Fruit fly (Drosophila melanogaster) whole organism, embryonic: ENCODE results near the gene CG7601.
A peak's percentile ranks its signal among the peaks of the same experiment; 100 is the strongest.

Source experiments
- Atf-2 ChIP-seq: fragments of 200-800 bp; sonication (Bioruptor generic); optimal IDR thresholded peaks from 2 replicates; lab custom pipeline; 2016; ENCODE audit warnings: missing biosample characterization, missing genetic modification characterization
- CG11696 ChIP-seq: fragments of 200-800 bp; sonication (Bioruptor generic); IDR thresholded peaks from 2 replicates; pipeline ENCODE4 v1.3.6; 2022; ENCODE audit warnings: missing biosample characterization, missing genetic modification characterization
- CG13287 ChIP-seq: fragments of 200-800 bp; sonication (Bioruptor generic); IDR thresholded peaks from 2 replicates; pipeline ENCODE4 v1.3.6; 2022; ENCODE audit warnings: missing biosample characterization, missing genetic modification characterization; ENCODE audit not compliant: partially characterized antibody
- CG13296 ChIP-seq: fragments of 200-800 bp; sonication (Bioruptor generic); optimal IDR thresholded peaks from 3 replicates; lab custom pipeline; 2018; ENCODE audit warnings: missing biosample characterization, mild to moderate bottlenecking, missing genetic modification characterization
- CG14710 ChIP-seq: fragments of 200-800 bp; sonication (Bioruptor generic); optimal IDR thresholded peaks from 3 replicates; lab custom pipeline; 2019; ENCODE audit warnings: missing biosample characterization, mild to moderate bottlenecking, missing genetic modification characterization, moderate library complexity
- CG16815 ChIP-seq: fragments of 200-800 bp; sonication (Bioruptor generic); optimal IDR thresholded peaks from 3 replicates; lab custom pipeline; 2017; ENCODE audit warnings: missing biosample characterization, mild to moderate bottlenecking, missing genetic modification characterization
- CG17385 ChIP-seq: fragments of 200-800 bp; sonication (Bioruptor generic); optimal IDR thresholded peaks from 3 replicates; lab custom pipeline; 2018; ENCODE audit warnings: missing biosample characterization, mild to moderate bottlenecking, missing genetic modification characterization
- CG1792 ChIP-seq: fragments of 200-800 bp; sonication (Bioruptor generic); optimal IDR thresholded peaks from 2 replicates; lab custom pipeline; 2016; ENCODE audit warnings: missing biosample characterization, missing genetic modification characterization
- CG18262 ChIP-seq: fragments of 200-800 bp; optimal IDR thresholded peaks from 3 replicates; lab custom pipeline; 2019; ENCODE audit warnings: missing biosample characterization, mild to moderate bottlenecking, missing genetic modification characterization, moderate library complexity
- CG2129 ChIP-seq: fragments of 200-800 bp; sonication (Bioruptor generic); IDR thresholded peaks from 2 replicates; pipeline ENCODE4 v1.3.6; 2022; ENCODE audit warnings: missing biosample characterization, missing genetic modification characterization; ENCODE audit not compliant: partially characterized antibody
- CG3065 ChIP-seq: fragments of 200-800 bp; sonication (Bioruptor generic); optimal IDR thresholded peaks from 2 replicates; lab custom pipeline; 2016; ENCODE audit warnings: missing biosample characterization, missing genetic modification characterization
- CG33213 ChIP-seq: fragments of 200-800 bp; sonication (Bioruptor generic); optimal IDR thresholded peaks from 3 replicates; lab custom pipeline; 2016; ENCODE audit warnings: missing biosample characterization, missing genetic modification characterization
- CG3838 ChIP-seq: fragments of 200-800 bp; sonication (Bioruptor generic); optimal IDR thresholded peaks from 3 replicates; lab custom pipeline; 2016; ENCODE audit warnings: missing biosample characterization, missing genetic modification characterization
- CG9817 ChIP-seq: fragments of 200-800 bp; sonication (Bioruptor generic); optimal IDR thresholded peaks from 2 replicates; lab custom pipeline; 2018; ENCODE audit warnings: missing biosample characterization, mild to moderate bottlenecking, missing genetic modification characterization, moderate library complexity
- CHES-1-like ChIP-seq: fragments of 200-800 bp; sonication (Bioruptor generic); optimal IDR thresholded peaks from 2 replicates; lab custom pipeline; 2016; ENCODE audit warnings: missing biosample characterization, missing genetic modification characterization
- D ChIP-seq, 2 experiments: fragments of 200-800 bp in 1 of 2; fragments of >200 bp in 1 of 2; sonication (Bioruptor generic) in 1 of 2; optimal IDR thresholded peaks; 2 replicates in 1 of 2; 3 replicates in 1 of 2; lab custom pipeline; 2017; ENCODE audit warnings: mild to moderate bottlenecking in 1 of 2, missing biosample characterization in 1 of 2, missing genetic modification characterization in 1 of 2, missing genetic modification reagents in 1 of 2
- D19B ChIP-seq: fragments of 200-800 bp; sonication (Bioruptor generic); optimal IDR thresholded peaks from 2 replicates; lab custom pipeline; 2017; ENCODE audit warnings: missing biosample characterization, mild to moderate bottlenecking, missing genetic modification characterization
- Dref ChIP-seq: fragments of 200-800 bp; sonication (Bioruptor generic); IDR thresholded peaks from 2 replicates; pipeline ENCODE4 v1.3.6; 2022; ENCODE audit warnings: missing biosample characterization, missing genetic modification characterization
- E2f2 ChIP-seq: fragments of 200-800 bp; sonication (Bioruptor generic); IDR thresholded peaks from 2 replicates; pipeline ENCODE4 v1.3.6; 2022; ENCODE audit warnings: missing biosample characterization, missing genetic modification characterization
- Fer3 ChIP-seq: fragments of 200-800 bp; sonication (Bioruptor generic); optimal IDR thresholded peaks from 2 replicates; lab custom pipeline; 2018; ENCODE audit warnings: missing biosample characterization, mild to moderate bottlenecking, missing genetic modification characterization, moderate library complexity
- HLH3B ChIP-seq: fragments of 200-800 bp; sonication (Bioruptor generic); IDR thresholded peaks from 2 replicates; pipeline ENCODE4 v1.3.6; 2022; ENCODE audit warnings: missing biosample characterization, missing genetic modification characterization
- Hand ChIP-seq: fragments of 200-800 bp; sonication (Bioruptor generic); optimal IDR thresholded peaks from 2 replicates; lab custom pipeline; 2017; ENCODE audit warnings: mild to moderate bottlenecking, missing biosample characterization, missing genetic modification reagents, missing genetic modification characterization
- NC2α ChIP-seq: fragments of 200-800 bp; sonication (Bioruptor generic); optimal IDR thresholded peaks from 2 replicates; lab custom pipeline; 2016; ENCODE audit warnings: missing biosample characterization, missing genetic modification characterization
- NFAT ChIP-seq: fragments of 200-800 bp; sonication (Bioruptor generic); IDR thresholded peaks from 2 replicates; pipeline ENCODE4 v1.3.6; 2022; ENCODE audit warnings: missing biosample characterization, missing genetic modification characterization
- Nf-YA ChIP-seq: fragments of 200-800 bp; sonication (Bioruptor generic); IDR thresholded peaks from 2 replicates; pipeline ENCODE4 v1.3.6; 2022; ENCODE audit warnings: missing biosample characterization, missing genetic modification characterization
- Oaz ChIP-seq: fragments of 200-800 bp; sonication (Bioruptor generic); IDR thresholded peaks from 2 replicates; pipeline ENCODE4 v1.3.6; 2022; ENCODE audit warnings: missing biosample characterization, missing genetic modification characterization
- Sry-δ ChIP-seq: fragments of 200-800 bp; sonication (Bioruptor generic); optimal IDR thresholded peaks from 2 replicates; lab custom pipeline; 2016; ENCODE audit warnings: missing biosample characterization, missing genetic modification characterization
- aop ChIP-seq: fragments of 200-800 bp; sonication (Bioruptor generic); IDR thresholded peaks from 2 replicates; pipeline ENCODE4 v1.3.6; 2022; ENCODE audit warnings: missing biosample characterization, missing genetic modification characterization
- ase ChIP-seq: fragments of 200-800 bp; sonication (Bioruptor generic); IDR thresholded peaks from 3 replicates; pipeline ENCODE4 v1.3.6; 2022; ENCODE audit warnings: missing biosample characterization, missing genetic modification characterization
- crol ChIP-seq: fragments of 200-800 bp; sonication (Bioruptor generic); IDR thresholded peaks from 2 replicates; pipeline ENCODE4 v1.3.6; 2022; ENCODE audit warnings: missing biosample characterization, missing genetic modification characterization
- crp ChIP-seq, 2 experiments: fragments of 200-800 bp; sonication (Bioruptor generic); optimal IDR thresholded peaks; 2 replicates in 1 of 2; 3 replicates in 1 of 2; lab custom pipeline; 2017; ENCODE audit warnings: missing biosample characterization in 2 of 2, missing genetic modification characterization in 2 of 2, mild to moderate bottlenecking in 1 of 2, moderate library complexity in 1 of 2
- en ChIP-seq: fragments of 200-800 bp; sonication (Bioruptor generic); optimal IDR thresholded peaks from 2 replicates; lab custom pipeline; 2016; ENCODE audit warnings: missing biosample characterization, missing genetic modification characterization
- fu2 ChIP-seq: fragments of 200-800 bp; sonication (Bioruptor generic); optimal IDR thresholded peaks from 2 replicates; lab custom pipeline; 2016; ENCODE audit warnings: missing biosample characterization, missing genetic modification characterization
- gem ChIP-seq: fragments of 200-800 bp; sonication (Bioruptor generic); optimal IDR thresholded peaks from 2 replicates; lab custom pipeline; 2019; ENCODE audit warnings: missing biosample characterization, mild to moderate bottlenecking, missing genetic modification characterization, moderate library complexity
- gfzf ChIP-seq: fragments of 200-800 bp; sonication (Bioruptor generic); optimal IDR thresholded peaks from 2 replicates; lab custom pipeline; 2016; ENCODE audit warnings: missing biosample characterization, mild to moderate bottlenecking, missing genetic modification characterization, moderate library complexity
- gro ChIP-seq: fragments of 200-800 bp; sonication (Bioruptor generic); optimal IDR thresholded peaks from 2 replicates; lab custom pipeline; 2016; ENCODE audit warnings: missing biosample characterization, missing genetic modification characterization
- lbe ChIP-seq: fragments of 200-800 bp; sonication (Bioruptor generic); optimal IDR thresholded peaks from 2 replicates; lab custom pipeline; 2016; ENCODE audit warnings: missing biosample characterization, mild to moderate bottlenecking, missing genetic modification characterization
- mirr ChIP-seq: fragments of 200-800 bp; sonication (Bioruptor generic); optimal IDR thresholded peaks from 3 replicates; lab custom pipeline; 2018; ENCODE audit warnings: missing biosample characterization, mild to moderate bottlenecking, missing genetic modification characterization
- nerfin-2 ChIP-seq: fragments of 200-800 bp; sonication (Bioruptor generic); IDR thresholded peaks from 2 replicates; pipeline ENCODE4 v1.3.6; 2022; ENCODE audit warnings: missing biosample characterization, missing genetic modification characterization; ENCODE audit not compliant: partially characterized antibody
- nom ChIP-seq: fragments of 200-800 bp; sonication (Bioruptor generic); optimal IDR thresholded peaks from 2 replicates; lab custom pipeline; 2017; ENCODE audit warnings: missing biosample characterization, missing genetic modification characterization, mild to moderate bottlenecking, moderate library complexity, missing genetic modification reagents
- pnt ChIP-seq: fragments of 200-800 bp; sonication (Bioruptor generic); optimal IDR thresholded peaks from 3 replicates; lab custom pipeline; 2016; ENCODE audit warnings: missing biosample characterization, missing genetic modification characterization
- psq ChIP-seq: fragments of 200-800 bp; sonication (Bioruptor generic); optimal IDR thresholded peaks from 2 replicates; lab custom pipeline; 2017; ENCODE audit warnings: missing biosample characterization, missing genetic modification characterization
- so ChIP-seq: fragments of 200-800 bp; sonication (Bioruptor generic); IDR thresholded peaks from 3 replicates; pipeline ENCODE4 v1.3.6; 2022; ENCODE audit warnings: missing biosample characterization, missing genetic modification characterization
- sqz ChIP-seq: fragments of 200-800 bp; sonication (Bioruptor generic); optimal IDR thresholded peaks from 3 replicates; lab custom pipeline; 2018; ENCODE audit warnings: missing biosample characterization, mild to moderate bottlenecking, missing genetic modification characterization
- tgo ChIP-seq: fragments of 200-800 bp; sonication (Bioruptor generic); IDR thresholded peaks from 3 replicates; pipeline ENCODE4 v1.3.6; 2022; ENCODE audit warnings: missing biosample characterization, missing genetic modification characterization
- tna ChIP-seq: fragments of 200-800 bp; sonication (Bioruptor generic); IDR thresholded peaks from 2 replicates; pipeline ENCODE4 v1.3.6; 2022; ENCODE audit warnings: missing biosample characterization, missing genetic modification characterization; ENCODE audit not compliant: partially characterized antibody
- tx ChIP-seq: fragments of 200-800 bp; sonication (Bioruptor generic); optimal IDR thresholded peaks from 2 replicates; lab custom pipeline; 2016; ENCODE audit warnings: missing biosample characterization, missing genetic modification characterization
- unc-4 ChIP-seq: fragments of 200-800 bp; sonication (Bioruptor generic); IDR thresholded peaks from 2 replicates; pipeline ENCODE4 v1.3.6; 2022; ENCODE audit warnings: missing biosample characterization, missing genetic modification characterization; ENCODE audit not compliant: partially characterized antibody

The CG7601 gene

DNA sequence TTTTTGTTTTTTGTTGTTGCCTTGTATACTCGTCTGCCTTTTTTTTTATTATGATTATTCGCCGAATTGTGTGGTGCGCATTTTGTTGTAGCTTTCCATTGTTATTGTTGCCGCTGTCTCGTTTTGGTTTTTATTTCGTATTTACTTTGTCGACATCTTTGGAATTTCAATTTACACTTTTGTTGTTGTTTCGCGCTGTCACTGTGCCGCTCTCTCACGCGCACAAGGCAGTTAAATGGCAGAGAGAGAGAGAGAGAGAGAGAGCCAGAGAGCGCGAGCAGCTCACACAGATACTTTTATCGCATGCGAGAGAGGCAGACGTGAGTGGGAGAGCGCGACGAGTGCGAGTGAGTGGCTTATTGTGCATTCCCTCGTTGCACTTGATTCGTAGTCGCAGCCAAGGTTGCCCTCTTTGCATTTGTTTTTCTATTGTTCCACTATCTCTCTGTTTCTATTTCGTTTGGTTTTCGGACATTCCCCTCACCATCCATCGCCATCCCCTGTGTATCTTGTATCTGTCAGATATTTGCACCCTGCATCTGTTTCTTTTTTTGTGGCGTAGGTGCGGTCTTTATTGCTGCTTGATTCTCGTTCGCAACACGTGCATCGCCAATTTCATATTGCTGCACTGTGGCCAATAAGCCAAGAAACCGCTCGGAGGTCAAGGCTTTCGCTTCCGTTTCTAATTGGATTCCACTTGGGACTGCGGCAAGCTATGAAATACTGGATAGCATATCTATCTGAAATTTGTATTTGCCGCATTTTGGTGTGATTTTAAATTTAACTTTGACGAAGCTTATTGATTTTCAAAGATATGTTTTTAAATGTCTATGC lies 38.0 kb upstream of the CG7601 start (continued):
- no peak for TF ChIP-seq CG16815 (GFP tag; lab: Kevin White, UChicago)
- no peak for TF ChIP-seq fu2 (GFP tag; lab: Kevin White, UChicago)
- TF ChIP-seq nom (GFP tag; lab: Kevin White, UChicago), result peak; percentile 23
- no peak for TF ChIP-seq Nf-YA (GFP tag; lab: Robert Waterston, UW)
- no peak for TF ChIP-seq CG1792 (GFP tag; lab: Kevin White, UChicago)
- TF ChIP-seq CG14710 (tag; lab: Kevin White, UChicago), result no peak
- TF ChIP-seq gem (tag; lab: Kevin White, UChicago), result no peak
- peak; percentile 84 for TF ChIP-seq lbe (GFP tag; lab: Kevin White, UChicago)
- TF ChIP-seq Hand (GFP tag; lab: Kevin White, UChicago), result no peak
- peak; percentile 47; the same call in 2 of the 3 replicates for TF ChIP-seq so (GFP tag; lab: Robert Waterston, UW)
- TF ChIP-seq nerfin-2 (GFP tag; lab: Robert Waterston, UW), result no peak
- TF ChIP-seq sqz (GFP tag; lab: Kevin White, UChicago), result peak; percentile 54
- TF ChIP-seq mirr (GFP tag; lab: Kevin White, UChicago), result peak; percentile 47
- no peak for TF ChIP-seq Dref (GFP tag; lab: Robert Waterston, UW)
- TF ChIP-seq HLH3B, result no peak; the same call in 1 of the 2 replicates
- peak; percentile 50; the same call in 1 of the 2 replicates for TF ChIP-seq CG13287
- no peak for TF ChIP-seq CG9817 (tag; lab: Kevin White, UChicago)
- TF ChIP-seq E2f2 (GFP tag; lab: Robert Waterston, UW), result 0 out of 2 replicates have a peak, but pooled peaks have one; percentile 17
- no peak for TF ChIP-seq CG2129 (GFP tag; lab: Robert Waterston, UW)
- TF ChIP-seq tgo (GFP tag; lab: Robert Waterston, UW), result no peak
- no peak for TF ChIP-seq en (GFP tag; lab: Kevin White, UChicago)
- peak; percentile 66 for TF ChIP-seq psq (GFP tag; lab: Kevin White, UChicago)
- no peak for TF ChIP-seq pnt (GFP tag; lab: Kevin White, UChicago)
- no peak for TF ChIP-seq CG3065 (GFP tag; lab: Kevin White, UChicago)
- TF ChIP-seq CG17385, result peak; percentile 45
- TF ChIP-seq gfzf (GFP tag; lab: Kevin White, UChicago), result no peak
- no peak for TF ChIP-seq NC2α
- TF ChIP-seq unc-4, result peak; percentile 56
- TF ChIP-seq tx (GFP tag; lab: Kevin White, UChicago), result no peak
- TF ChIP-seq aop (GFP tag; lab: Robert Waterston, UW), result no peak
- 0 out of 2 replicates have a peak, but pooled peaks have one; percentile 21 for TF ChIP-seq CG11696 (GFP tag; lab: Robert Waterston, UW)
- TF ChIP-seq CG18262 (tag; lab: Kevin White, UChicago), result no peak
- TF ChIP-seq crol (GFP tag; lab: Robert Waterston, UW), result peak; percentile 70; the same call in 1 of the 2 replicates
- no peak for TF ChIP-seq CG3838 (GFP tag; lab: Kevin White, UChicago)
- TF ChIP-seq Atf-2 (GFP tag; lab: Kevin White, UChicago), result no peak
- no peak for TF ChIP-seq Oaz (GFP tag; lab: Robert Waterston, UW)
- TF ChIP-seq CG13296 (GFP tag; lab: Kevin White, UChicago), result peak; percentile 18
- TF ChIP-seq CHES-1-like (GFP tag; lab: Kevin White, UChicago), result no peak
- no peak for TF ChIP-seq crp (GFP tag; optimal IDR thresholded peaks at IDR 0.05; lab: Kevin White, UChicago)
- no peak for TF ChIP-seq D19B (GFP tag; lab: Kevin White, UChicago)
- no peak for TF ChIP-seq Sry-δ (GFP tag; lab: Kevin White, UChicago)
- peak; percentile 3; the same call in 1 of the 2 replicates for TF ChIP-seq NFAT (GFP tag; lab: Robert Waterston, UW)
- TF ChIP-seq tna, result peak; percentile 49; the same call in 1 of the 2 replicates
- TF ChIP-seq CG33213 (GFP tag; lab: Kevin White, UChicago), result no peak
- TF ChIP-seq D (optimal IDR thresholded peaks at IDR 0.05; lab: Kevin White, UChicago), result peak; percentile 87
- TF ChIP-seq D (GFP tag; optimal IDR thresholded peaks at IDR 0.05; lab: Kevin White, UChicago), result no peak
- no peak for TF ChIP-seq Fer3 (tag; lab: Kevin White, UChicago)
- TF ChIP-seq ase (GFP tag; lab: Robert Waterston, UW), result no peak
- no peak for TF ChIP-seq gro
